Worm (Caenorhabditis elegans) whole organism, L2 larva: ENCODE measurements around the gene snu-13.

Source experiments
- ama-1 ChIP-seq: fragments of 150-350 bp; optimal IDR thresholded peaks from 2 replicates; lab custom pipeline; 2018; ENCODE audit warnings: inconsistent platforms
- crh-2 ChIP-seq: sonication (generic microtip); optimal IDR thresholded peaks from 2 replicates; lab custom pipeline; 2017; ENCODE audit warnings: missing biosample characterization, missing genetic modification characterization
- egl-27 ChIP-seq: sonication (generic microtip); optimal IDR thresholded peaks from 3 replicates; lab custom pipeline; 2017; ENCODE audit warnings: missing biosample characterization, missing genetic modification reagents, missing genetic modification characterization
- fos-1 ChIP-seq: fragments of 150-350 bp; optimal IDR thresholded peaks from 2 replicates; lab custom pipeline; 2014; ENCODE audit warnings: missing biosample characterization, missing genetic modification characterization
- lin-13 ChIP-seq: fragments of 150-350 bp; optimal IDR thresholded peaks from 2 replicates; lab custom pipeline; 2014; ENCODE audit warnings: missing biosample characterization, missing genetic modification reagents, missing genetic modification characterization
- mab-5 ChIP-seq: fragments of 150-350 bp; optimal IDR thresholded peaks from 2 replicates; lab custom pipeline; 2014; ENCODE audit warnings: missing biosample characterization, missing genetic modification characterization
- mdl-1 ChIP-seq, 2 experiments: fragments of 150-350 bp in 1 of 2; sonication (generic microtip) in 1 of 2; optimal IDR thresholded peaks; 2 replicates each; lab custom pipeline; 2017; ENCODE audit warnings: missing biosample characterization in 2 of 2, missing genetic modification characterization in 2 of 2
- nhr-23 ChIP-seq: fragments of 150-350 bp; optimal IDR thresholded peaks from 2 replicates; lab custom pipeline; 2014; ENCODE audit warnings: missing biosample characterization, missing genetic modification reagents, missing genetic modification characterization
- skn-1 ChIP-seq: sonication (generic microtip); optimal IDR thresholded peaks from 2 replicates; lab custom pipeline; 2017; ENCODE audit warnings: missing biosample characterization, missing genetic modification characterization
- sma-3 ChIP-seq: sonication (generic microtip); optimal IDR thresholded peaks from 2 replicates; lab custom pipeline; 2016; ENCODE audit warnings: missing genetic modification reagents, missing genetic modification characterization, missing compliant biosample characterization
- snpc-4 ChIP-seq: fragments of 150-350 bp; optimal IDR thresholded peaks from 2 replicates; lab custom pipeline; 2014; ENCODE audit warnings: missing biosample characterization, missing genetic modification characterization
- ztf-11 ChIP-seq: sonication (generic microtip); optimal IDR thresholded peaks from 2 replicates; lab custom pipeline; 2017; ENCODE audit warnings: missing biosample characterization, missing genetic modification characterization
- ztf-4 ChIP-seq: fragments of 150-350 bp; optimal IDR thresholded peaks from 2 replicates; lab custom pipeline; 2014; ENCODE audit warnings: missing biosample characterization, missing genetic modification characterization

DNA sequence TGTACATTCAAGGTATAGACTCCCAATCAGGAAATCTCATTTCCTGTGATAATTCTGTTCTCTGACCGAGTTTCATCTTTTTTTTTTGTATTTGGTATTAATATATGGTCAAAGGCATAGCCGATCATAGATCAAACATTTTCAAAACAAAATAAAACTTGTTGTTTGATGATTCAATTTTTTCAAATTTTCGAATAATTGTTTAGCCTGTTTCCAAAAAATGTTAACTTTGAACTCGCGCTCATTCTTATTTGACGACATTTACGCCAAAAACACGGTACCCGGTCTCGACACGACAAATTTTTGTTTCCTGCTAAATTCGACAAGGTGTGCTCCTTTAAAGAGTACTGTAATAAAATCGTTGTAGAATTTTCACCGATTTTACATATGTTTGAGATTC lies 49.6 kb downstream of the snu-13 start:
- TF ChIP-seq lin-13 (GFP tag; lab: Kevin White, UChicago) (no peak), fos-1 (tag; lab: Kevin White, UChicago) (no peak), ztf-11 (no peak), ama-1 (lab: Kevin White, UChicago) (no peak), sma-3 (GFP tag; lab: Kevin White, UChicago) (no peak), mab-5 (tag; lab: Kevin White, UChicago) (no peak), crh-2 (tag; lab: Kevin White, UChicago) (no peak), egl-27 (tag; lab: Kevin White, UChicago) (no peak), skn-1 (tag; lab: Kevin White, UChicago) (no peak), snpc-4 (tag; lab: Kevin White, UChicago) (no peak), ztf-4 (no peak), nhr-23 (no peak), mdl-1 (tag; optimal IDR thresholded peaks at IDR 0.05; lab: Kevin White, UChicago) (no peak)
